Worm (Caenorhabditis elegans) whole organism, early embryonic: Measurements from ENCODE around the gene D2096.9.

Source experiments
- F13C5.2 ChIP-seq: sonication (generic microtip); optimal IDR thresholded peaks from 2 replicates; lab custom pipeline; 2017; ENCODE audit warnings: mild to moderate bottlenecking, missing genetic modification characterization, inconsistent platforms, missing compliant biosample characterization
- aly-1 ChIP-seq: sonication (generic microtip); optimal IDR thresholded peaks from 2 replicates; lab custom pipeline; 2016; ENCODE audit warnings: missing genetic modification characterization, missing compliant biosample characterization
- ama-1 ChIP-seq: fragments of 150-350 bp; optimal IDR thresholded peaks from 2 replicates; lab custom pipeline; 2014
- ceh-36 ChIP-seq: sonication (generic microtip); optimal IDR thresholded peaks from 2 replicates; lab custom pipeline; 2016; ENCODE audit warnings: missing genetic modification characterization, inconsistent platforms, missing compliant biosample characterization
- ets-7 ChIP-seq: sonication (generic microtip); optimal IDR thresholded peaks from 2 replicates; lab custom pipeline; 2016; ENCODE audit warnings: missing genotype, missing genetic modification characterization, missing compliant biosample characterization
- hmbx-1 ChIP-seq: sonication (generic microtip); optimal IDR thresholded peaks from 2 replicates; lab custom pipeline; 2016; ENCODE audit warnings: mild to moderate bottlenecking, missing genetic modification characterization, missing compliant biosample characterization
- hmg-4 ChIP-seq: fragments of 200-800 bp; sonication (Bioruptor generic); optimal IDR thresholded peaks from 2 replicates; lab custom pipeline; 2018; ENCODE audit warnings: mild to moderate bottlenecking, missing genetic modification characterization, missing compliant biosample characterization
- sea-1 ChIP-seq: fragments of 200-800 bp; sonication (Bioruptor generic); conservative IDR thresholded peaks from 2 replicates; pipeline ENCODE4 v1.3.6; 2022; ENCODE audit warnings: missing genetic modification characterization, missing compliant biosample characterization
- tbx-11 ChIP-seq: fragments of 200-800 bp; sonication (Bioruptor generic); IDR thresholded peaks from 2 replicates; pipeline ENCODE4 v1.3.6; 2022; ENCODE audit warnings: missing genetic modification characterization, missing compliant biosample characterization
- tbx-37 ChIP-seq: fragments of 200-800 bp; sonication (Bioruptor generic); conservative IDR thresholded peaks from 2 replicates; pipeline ENCODE4 v1.3.6; 2022; ENCODE audit warnings: missing genetic modification reagents, missing genetic modification characterization, missing compliant biosample characterization

- peak; percentile 99 for TF ChIP-seq ama-1 (lab: Kevin White, UChicago)
- peak; percentile 100 for TF ChIP-seq aly-1
- TF ChIP-seq tbx-37 (GFP tag; lab: Robert Waterston, UW), result no peak
- peak; percentile 60 for TF ChIP-seq hmbx-1 (tag; lab: Kevin White, UChicago)
- peak; percentile 69 for TF ChIP-seq ceh-36 (tag; lab: Kevin White, UChicago)
- no peak for TF ChIP-seq tbx-11 (GFP tag; lab: Robert Waterston, UW)
- TF ChIP-seq F13C5.2, result peak; percentile 18
- peak; percentile 67; the same call in 1 of the 2 replicates for TF ChIP-seq sea-1 (GFP tag; lab: Robert Waterston, UW)
- no peak for TF ChIP-seq ets-7
- peak; percentile 41 for TF ChIP-seq hmg-4 (GFP tag; lab: Kevin White, UChicago)
Observed at ce11 chrIV:8333988-8334863, 48.4 kb downstream of the D2096.9 start, which contains the start of gene his-32.
